Fruit fly (Drosophila melanogaster) whole organism, wandering third instar larva: Measurements from ENCODE around the gene Prtl99C.
A peak's percentile ranks its signal among the peaks of the same experiment; 100 is the strongest.

Experiments used
- Abd-B ChIP-seq: fragments of >200 bp; optimal IDR thresholded peaks from 2 replicates; lab custom pipeline; 2017; ENCODE audit warnings: missing biosample characterization, missing genetic modification characterization
- CG32264 ChIP-seq: fragments of 200-800 bp; sonication (Bioruptor generic); optimal IDR thresholded peaks from 2 replicates; lab custom pipeline; 2016; ENCODE audit warnings: missing biosample characterization, missing genetic modification characterization
- CG9705 ChIP-seq: fragments of 200-800 bp; sonication (Bioruptor generic); optimal IDR thresholded peaks from 2 replicates; lab custom pipeline; 2018; ENCODE audit warnings: missing biosample characterization, mild to moderate bottlenecking, missing genetic modification characterization
- CrebA ChIP-seq: fragments of 200-800 bp; sonication (Bioruptor generic); optimal IDR thresholded peaks from 2 replicates; lab custom pipeline; 2016; ENCODE audit warnings: missing biosample characterization, mild to moderate bottlenecking, missing genetic modification characterization, borderline replicate concordance
- Dfd ChIP-seq: fragments of >200 bp; optimal IDR thresholded peaks from 2 replicates; lab custom pipeline; 2017; ENCODE audit warnings: missing biosample characterization, missing genetic modification characterization
- Dif ChIP-seq: fragments of 200-275, 200-300 bp; sonication (Bioruptor generic); optimal IDR thresholded peaks from 2 replicates; lab custom pipeline; 2018; ENCODE audit warnings: missing biosample characterization, missing genetic modification characterization; ENCODE audit not compliant: partially characterized antibody
- GATAd ChIP-seq: sonication (Bioruptor generic); optimal IDR thresholded peaks from 2 replicates; lab custom pipeline; 2016; ENCODE audit warnings: missing biosample characterization, missing genetic modification characterization
- HLH106 ChIP-seq: fragments of 200-800 bp; optimal IDR thresholded peaks from 3 replicates; lab custom pipeline; 2019; ENCODE audit warnings: missing biosample characterization, mild to moderate bottlenecking, missing genetic modification characterization, moderate library complexity
- Hnf4 ChIP-seq: fragments of 200-800 bp; sonication (Bioruptor generic); optimal IDR thresholded peaks from 2 replicates; lab custom pipeline; 2016; ENCODE audit warnings: missing biosample characterization, mild to moderate bottlenecking, missing genetic modification characterization
- Hr78 ChIP-seq: fragments of >200 bp; optimal IDR thresholded peaks from 2 replicates; lab custom pipeline; 2017; ENCODE audit warnings: missing biosample characterization, missing genetic modification characterization
- Hr83 ChIP-seq: fragments of 200-300 bp; sonication (Bioruptor generic); optimal IDR thresholded peaks from 2 replicates; lab custom pipeline; 2016; ENCODE audit warnings: missing biosample characterization, mild to moderate bottlenecking, missing genetic modification characterization, moderate library complexity; ENCODE audit not compliant: poor library complexity, severe bottlenecking
- Jra ChIP-seq: sonication (Bioruptor generic); optimal IDR thresholded peaks from 2 replicates; lab custom pipeline; 2016; ENCODE audit warnings: missing biosample characterization, missing genetic modification characterization
- Mio ChIP-seq: sonication (Bioruptor generic); optimal IDR thresholded peaks from 2 replicates; lab custom pipeline; 2016; ENCODE audit warnings: missing biosample characterization, missing genetic modification characterization
- Myc ChIP-seq: fragments of >200 bp; optimal IDR thresholded peaks from 2 replicates; lab custom pipeline; 2017
- N ChIP-seq: fragments of >200 bp; optimal IDR thresholded peaks from 2 replicates; lab custom pipeline; 2018; ENCODE audit warnings: missing biosample characterization, missing external identifiers, missing genetic modification characterization
- OdsH ChIP-seq: fragments of 200-800 bp; sonication (Bioruptor generic); optimal IDR thresholded peaks from 2 replicates; lab custom pipeline; 2016; ENCODE audit warnings: missing biosample characterization, mild to moderate bottlenecking, missing genetic modification characterization
- Rel ChIP-seq, 2 experiments: fragments of 200-800 bp; sonication (Bioruptor generic) in 1 of 2; optimal IDR thresholded peaks; 2 replicates in 1 of 2; 3 replicates in 1 of 2; lab custom pipeline; 2016 to 2019; ENCODE audit warnings: mild to moderate bottlenecking in 2 of 2, missing biosample characterization in 2 of 2, missing genetic modification characterization in 2 of 2, moderate library complexity in 1 of 2
- Sp1 ChIP-seq: fragments of 200-800 bp; sonication (Bioruptor generic); optimal IDR thresholded peaks from 3 replicates; lab custom pipeline; 2019; ENCODE audit warnings: missing biosample characterization, mild to moderate bottlenecking, missing genetic modification characterization, moderate library complexity
- Vsx2 ChIP-seq: fragments of 200-300, 225-300 bp; sonication (Bioruptor generic); optimal IDR thresholded peaks from 2 replicates; lab custom pipeline; 2018; ENCODE audit warnings: missing biosample characterization, missing genetic modification characterization; ENCODE audit not compliant: partially characterized antibody
- br ChIP-seq: fragments of 200-800 bp; sonication (Bioruptor generic); optimal IDR thresholded peaks from 2 replicates; lab custom pipeline; 2016; ENCODE audit warnings: missing biosample characterization, missing genetic modification characterization
- brk ChIP-seq: fragments of 200-800 bp; sonication (Bioruptor generic); optimal IDR thresholded peaks from 2 replicates; lab custom pipeline; 2016; ENCODE audit warnings: missing biosample characterization, mild to moderate bottlenecking, missing genetic modification characterization
- dl ChIP-seq, 2 experiments: fragments of 175-275, 200-275 bp in 1 of 2; fragments of 200-275 bp in 1 of 2; sonication (Bioruptor generic); optimal IDR thresholded peaks; lab custom pipeline; 2018; ENCODE audit warnings: mild to moderate bottlenecking in 2 of 2, missing biosample characterization in 2 of 2, missing genetic modification characterization in 2 of 2, moderate library complexity in 2 of 2; ENCODE audit not compliant: partially characterized antibody in 2 of 2, insufficient read depth in 1 of 2
- dmrt93B ChIP-seq: fragments of 200-800 bp; sonication (Bioruptor generic); optimal IDR thresholded peaks from 2 replicates; lab custom pipeline; 2018; ENCODE audit warnings: missing biosample characterization, mild to moderate bottlenecking, missing genetic modification characterization
- dsf ChIP-seq: sonication (Bioruptor generic); optimal IDR thresholded peaks from 2 replicates; lab custom pipeline; 2016; ENCODE audit warnings: missing biosample characterization, missing genetic modification characterization, borderline replicate concordance
- ey ChIP-seq: fragments of 200-800 bp; sonication (Bioruptor generic); optimal IDR thresholded peaks from 2 replicates; lab custom pipeline; 2016; ENCODE audit warnings: missing biosample characterization, missing genetic modification characterization
- foxo ChIP-seq, 2 experiments: fragments of 200-800 bp; sonication (Bioruptor generic); optimal IDR thresholded peaks; 2 replicates in 1 of 2; 3 replicates in 1 of 2; lab custom pipeline; 2016 to 2017; ENCODE audit warnings: missing biosample characterization in 2 of 2, missing genetic modification characterization in 2 of 2
- fru ChIP-seq: fragments of 200-800 bp; sonication (Bioruptor generic); optimal IDR thresholded peaks from 3 replicates; lab custom pipeline; 2016; ENCODE audit warnings: missing biosample characterization, mild to moderate bottlenecking, missing genetic modification characterization
- h ChIP-seq: fragments of 200-800 bp; sonication (Bioruptor generic); optimal IDR thresholded peaks from 3 replicates; lab custom pipeline; 2016; ENCODE audit warnings: missing biosample characterization, mild to moderate bottlenecking, missing genetic modification characterization
- jim ChIP-seq: fragments of 175-275, 200-325 bp; sonication (Bioruptor generic); optimal IDR thresholded peaks from 2 replicates; lab custom pipeline; 2016; ENCODE audit warnings: missing biosample characterization, mild to moderate bottlenecking, missing genetic modification characterization
- lola ChIP-seq: fragments of >200 bp; optimal IDR thresholded peaks from 2 replicates; lab custom pipeline; 2017; ENCODE audit warnings: missing biosample characterization, missing genetic modification characterization
- pan ChIP-seq: fragments of >200 bp; optimal IDR thresholded peaks from 2 replicates; lab custom pipeline; 2017
- psq ChIP-seq: fragments of 200-800 bp; sonication (Bioruptor generic); optimal IDR thresholded peaks from 3 replicates; lab custom pipeline; 2017; ENCODE audit warnings: missing biosample characterization, mild to moderate bottlenecking, missing genetic modification characterization, moderate library complexity
- rgr ChIP-seq: fragments of 200-800 bp; sonication (Bioruptor generic); optimal IDR thresholded peaks from 3 replicates; lab custom pipeline; 2016; ENCODE audit warnings: missing biosample characterization, mild to moderate bottlenecking, missing genetic modification characterization
- sage ChIP-seq: fragments of 200-800 bp; sonication (Bioruptor generic); optimal IDR thresholded peaks from 2 replicates; lab custom pipeline; 2016; ENCODE audit warnings: missing biosample characterization, mild to moderate bottlenecking, missing genetic modification characterization
- sv ChIP-seq: fragments of 200-800 bp; sonication (Bioruptor generic); optimal IDR thresholded peaks from 3 replicates; lab custom pipeline; 2016; ENCODE audit warnings: missing biosample characterization, missing genetic modification characterization
- tai ChIP-seq: sonication (Bioruptor generic); optimal IDR thresholded peaks from 2 replicates; lab custom pipeline; 2016; ENCODE audit warnings: missing biosample characterization, missing genetic modification characterization
- usp ChIP-seq: fragments of >200 bp; optimal IDR thresholded peaks from 2 replicates; lab custom pipeline; 2017; ENCODE audit warnings: missing biosample characterization, missing genetic modification characterization
- woc ChIP-seq: sonication (Bioruptor generic); optimal IDR thresholded peaks from 2 replicates; lab custom pipeline; 2016; ENCODE audit warnings: missing biosample characterization, mild to moderate bottlenecking, missing genetic modification characterization

Gene Prtl99C

DNA sequence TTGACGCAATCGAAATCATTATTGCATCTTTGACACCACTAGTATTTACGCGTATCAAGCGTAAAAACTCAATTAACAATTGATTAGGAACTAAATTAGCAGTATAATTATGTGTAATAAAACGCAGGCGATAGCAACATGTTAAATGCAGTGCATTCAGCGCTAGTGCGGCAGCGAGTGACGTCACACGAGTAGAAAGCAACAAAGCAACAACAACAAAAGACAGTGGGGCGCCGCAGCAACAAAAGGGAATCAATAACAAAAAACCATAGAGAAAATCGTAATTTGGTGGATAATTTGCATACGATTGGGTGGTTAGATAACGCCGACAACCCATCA, 33.6 kb downstream of the Prtl99C start, which contains the start of gene CG34133:
Gene CG34133, plus strand, starts transcription at position 16 of the 339 bp plus-strand sequence.
- TF ChIP-seq fru (GFP tag; lab: Kevin White, UChicago), result no peak

DNA sequence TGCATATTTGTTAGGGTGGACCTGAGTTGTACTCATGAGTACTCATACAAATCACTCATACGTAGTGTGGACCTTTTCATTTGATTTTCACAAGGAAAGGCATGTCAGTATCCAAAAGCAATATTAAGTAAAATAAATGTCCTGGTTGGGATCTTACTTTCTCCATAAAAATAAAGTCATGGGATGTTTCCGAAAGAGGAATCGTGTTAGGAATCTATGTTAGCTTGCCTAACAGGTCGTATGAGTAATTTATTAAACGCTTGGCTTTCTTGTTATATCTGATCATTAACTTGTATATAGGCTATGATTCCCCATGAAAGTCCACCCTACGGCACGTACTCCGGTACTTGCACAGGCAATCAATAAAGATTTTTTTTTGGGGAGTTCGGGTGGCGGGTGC, 40.1 kb downstream of the Prtl99C start:
- TF ChIP-seq h (GFP tag; lab: Kevin White, UChicago), result peak; percentile 44
- TF ChIP-seq brk (GFP tag; lab: Kevin White, UChicago), result no peak
- peak; percentile 53 for TF ChIP-seq ey (GFP tag; lab: Kevin White, UChicago)
- no peak for TF ChIP-seq tai
- TF ChIP-seq br (GFP tag; lab: Kevin White, UChicago), result peak; percentile 54
- peak; percentile 57 for TF ChIP-seq fru (GFP tag; lab: Kevin White, UChicago)
- peak; percentile 42 for TF ChIP-seq Sp1 (GFP tag; lab: Kevin White, UChicago)
- TF ChIP-seq OdsH (GFP tag; lab: Kevin White, UChicago), result peak; percentile 12
- no peak for TF ChIP-seq GATAd (GFP tag; lab: Kevin White, UChicago)
- peak; percentile 39 for TF ChIP-seq Hnf4
- TF ChIP-seq CrebA (GFP tag; lab: Kevin White, UChicago), result no peak
- no peak for TF ChIP-seq dmrt93B (GFP tag; lab: Kevin White, UChicago)
- peak; percentile 42 for TF ChIP-seq HLH106
- peak in 1 of 2 experiments; percentile 65 for TF ChIP-seq foxo (GFP tag; optimal IDR thresholded peaks at IDR 0.05; lab: Kevin White, UChicago)
- TF ChIP-seq rgr (GFP tag; lab: Kevin White, UChicago), result peak; percentile 38

DNA sequence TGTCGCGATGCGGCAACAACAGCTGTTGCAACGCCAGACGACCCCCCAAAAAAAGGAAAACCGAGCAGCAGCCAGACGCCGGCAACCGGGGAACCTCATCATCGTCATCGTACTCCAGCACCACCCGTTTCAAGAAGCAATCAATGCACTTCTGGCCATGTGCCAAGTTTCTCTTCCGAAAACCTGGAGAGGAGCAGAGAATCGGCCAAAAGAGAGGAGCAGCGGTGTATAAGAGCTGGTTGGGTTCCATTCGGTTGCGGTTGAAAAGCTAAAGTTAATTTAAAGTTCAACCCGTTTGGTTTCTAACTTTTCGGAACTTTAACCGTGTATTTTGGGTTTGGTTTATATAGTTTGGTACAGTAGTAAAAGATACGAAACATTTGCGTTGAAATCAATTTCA, 40.5 kb downstream of the Prtl99C start:
- peak; percentile 84 for TF ChIP-seq Dif (GFP tag; lab: Kevin White, UChicago)
- no peak for TF ChIP-seq pan (lab: Kevin White, UChicago)
- TF ChIP-seq dl (GFP tag; optimal IDR thresholded peaks at IDR 0.05; lab: Kevin White, UChicago; ENCODE audit: insufficient read depth in 1 of 2, partially characterized antibody in 2 of 2), result peak; percentile 60 to 78
- TF ChIP-seq Mio (GFP tag; lab: Kevin White, UChicago), result no peak
- no peak for TF ChIP-seq fru (GFP tag; lab: Kevin White, UChicago)

DNA sequence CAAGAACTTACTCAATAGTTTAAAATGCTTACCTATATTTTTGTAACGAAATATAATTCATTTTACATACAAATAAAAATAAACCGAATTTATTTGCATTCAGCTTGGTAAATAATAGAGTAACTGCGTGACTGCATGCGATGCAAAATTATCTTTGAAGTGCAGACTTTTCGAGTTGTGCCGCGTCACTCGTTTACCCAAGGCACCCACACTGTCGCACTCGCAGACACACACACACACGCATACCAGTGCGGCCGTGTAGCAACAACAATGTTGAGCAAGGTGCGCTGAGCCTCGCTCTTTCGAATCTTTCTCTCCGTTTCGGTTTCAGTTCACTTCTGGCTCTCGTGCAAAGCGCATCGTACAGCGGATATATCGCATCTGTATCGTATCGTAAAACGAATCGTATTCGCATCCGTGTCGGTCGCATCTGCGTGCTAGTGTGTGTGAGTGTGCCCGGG, 41.0 kb downstream of the Prtl99C start, which contains the start of gene CG31038:
Gene CG31038, plus strand, starts transcription at position 327 of the 461 bp plus-strand sequence.
- TF ChIP-seq fru (GFP tag; lab: Kevin White, UChicago) (peak; percentile 51), woc (GFP tag; lab: Kevin White, UChicago) (peak; percentile 92), Dif (GFP tag; lab: Kevin White, UChicago) (peak; percentile 92), Myc (no peak), dl (GFP tag; optimal IDR thresholded peaks at IDR 0.05; lab: Kevin White, UChicago; ENCODE audit: insufficient read depth in 1 of 2, partially characterized antibody in 2 of 2) (peak; percentile 66 to 76), Sp1 (GFP tag; lab: Kevin White, UChicago) (peak; percentile 39), Hr83 (GFP tag; lab: Kevin White, UChicago) (peak; percentile 78), ey (GFP tag; lab: Kevin White, UChicago) (peak; percentile 55), psq (peak; percentile 44), dsf (no peak), dmrt93B (GFP tag; lab: Kevin White, UChicago) (peak; percentile 16), h (GFP tag; lab: Kevin White, UChicago) (peak; percentile 65), N (GFP tag; lab: Kevin White, UChicago) (peak; percentile 34), tai (no peak), br (GFP tag; lab: Kevin White, UChicago) (peak; percentile 59), Rel (GFP tag; optimal IDR thresholded peaks at IDR 0.05; lab: Kevin White, UChicago) (no peak), Rel (tag; optimal IDR thresholded peaks at IDR 0.05; lab: Kevin White, UChicago) (peak; percentile 67), CG32264 (GFP tag; lab: Kevin White, UChicago) (no peak), Mio (GFP tag; lab: Kevin White, UChicago) (no peak), Abd-B (no peak), GATAd (GFP tag; lab: Kevin White, UChicago) (no peak), sage (GFP tag; lab: Kevin White, UChicago) (peak; percentile 62), sv (GFP tag; lab: Kevin White, UChicago) (no peak), lola (GFP tag; lab: Kevin White, UChicago) (no peak), Hnf4 (peak; percentile 63), CrebA (GFP tag; lab: Kevin White, UChicago) (no peak), usp (GFP tag; lab: Kevin White, UChicago) (no peak), jim (no peak), foxo (GFP tag; optimal IDR thresholded peaks at IDR 0.05; lab: Kevin White, UChicago) (peak in 1 of 2 experiments; percentile 37), Jra (GFP tag; lab: Kevin White, UChicago) (peak; percentile 43), pan (lab: Kevin White, UChicago) (no peak), CG9705 (GFP tag; lab: Kevin White, UChicago) (no peak), Vsx2 (GFP tag; lab: Kevin White, UChicago) (peak; percentile 46), rgr (GFP tag; lab: Kevin White, UChicago) (peak; percentile 15), Hr78 (GFP tag; lab: Kevin White, UChicago) (no peak), HLH106 (peak; percentile 35), OdsH (GFP tag; lab: Kevin White, UChicago) (peak; percentile 59), Dfd (GFP tag; lab: Kevin White, UChicago) (no peak), brk (GFP tag; lab: Kevin White, UChicago) (peak; percentile 71)
- TF ChIP-seq, all 38 proteins: peak for 22
